Fruit fly (Drosophila melanogaster) whole organism, prepupa: Measurements from ENCODE around the gene Jon74E.

Experiments
- CG10631 ChIP-seq: fragments of 200-800 bp; sonication (Bioruptor generic); optimal IDR thresholded peaks from 2 replicates; lab custom pipeline; 2016; ENCODE audit warnings: missing biosample characterization, missing genetic modification characterization
- CG11294 ChIP-seq: fragments of 200-800 bp; sonication (Bioruptor generic); IDR thresholded peaks from 2 replicates; pipeline ENCODE4 v1.3.6; 2022; ENCODE audit warnings: missing biosample characterization, missing genetic modification characterization
- CG11762 ChIP-seq: fragments of 200-800 bp; sonication (Bioruptor generic); optimal IDR thresholded peaks from 3 replicates; lab custom pipeline; 2016; ENCODE audit warnings: missing biosample characterization, missing genetic modification characterization; ENCODE audit not compliant: insufficient read depth
- CG11902 ChIP-seq: fragments of 200-800 bp; sonication (Bioruptor generic); optimal IDR thresholded peaks from 3 replicates; lab custom pipeline; 2016; ENCODE audit warnings: missing biosample characterization, missing genetic modification characterization
- CG15336 ChIP-seq: fragments of 200-800 bp; sonication (Bioruptor generic); IDR thresholded peaks from 2 replicates; pipeline ENCODE4 v1.3.6; 2022; ENCODE audit warnings: missing biosample characterization, missing genetic modification characterization
- CG16779 ChIP-seq: fragments of 200-800 bp; sonication (Bioruptor generic); optimal IDR thresholded peaks from 3 replicates; lab custom pipeline; 2017; ENCODE audit warnings: missing biosample characterization, mild to moderate bottlenecking, missing genetic modification characterization
- CG3032 ChIP-seq: fragments of 200-800 bp; optimal IDR thresholded peaks from 2 replicates; lab custom pipeline; 2019; ENCODE audit warnings: missing biosample characterization, mild to moderate bottlenecking, missing genetic modification characterization, moderate library complexity
- CG34406 ChIP-seq: fragments of 200-800 bp; sonication (Bioruptor generic); optimal IDR thresholded peaks from 3 replicates; lab custom pipeline; 2016; ENCODE audit warnings: missing biosample characterization, missing genetic modification characterization
- CG3919 ChIP-seq: fragments of 200-800 bp; sonication (Bioruptor generic); optimal IDR thresholded peaks from 3 replicates; lab custom pipeline; 2016; ENCODE audit warnings: missing biosample characterization, missing genetic modification characterization
- CG4318 ChIP-seq: fragments of 200-800 bp; sonication (Bioruptor generic); optimal IDR thresholded peaks from 3 replicates; lab custom pipeline; 2017; ENCODE audit warnings: missing biosample characterization, mild to moderate bottlenecking, missing genetic modification characterization
- CG6792 ChIP-seq: fragments of 200-800 bp; sonication (Bioruptor generic); optimal IDR thresholded peaks from 3 replicates; lab custom pipeline; 2016; ENCODE audit warnings: missing biosample characterization, missing genetic modification characterization
- CG6808 ChIP-seq: fragments of 200-800 bp; sonication (Bioruptor generic); optimal IDR thresholded peaks from 3 replicates; lab custom pipeline; 2017; ENCODE audit warnings: missing biosample characterization, missing genetic modification characterization, mild to moderate bottlenecking, moderate library complexity, missing genetic modification reagents
- CG6854 ChIP-seq: fragments of 200-800 bp; sonication (Bioruptor generic); optimal IDR thresholded peaks from 2 replicates; lab custom pipeline; 2017; ENCODE audit warnings: missing biosample characterization, mild to moderate bottlenecking, missing genetic modification characterization
- CG7368 ChIP-seq: fragments of 200-800 bp; sonication (Bioruptor generic); optimal IDR thresholded peaks from 3 replicates; lab custom pipeline; 2016; ENCODE audit warnings: missing biosample characterization, missing genetic modification characterization
- CG8119 ChIP-seq: fragments of 200-800 bp; sonication (Bioruptor generic); IDR thresholded peaks from 3 replicates; pipeline ENCODE4 v1.3.6; 2022; ENCODE audit warnings: missing biosample characterization, missing genetic modification characterization
- CG8632 ChIP-seq: fragments of 200-800 bp; sonication (Bioruptor generic); optimal IDR thresholded peaks from 3 replicates; lab custom pipeline; 2016; ENCODE audit warnings: missing biosample characterization, missing genetic modification characterization
- Eip75B ChIP-seq: fragments of 200-800 bp; sonication (Bioruptor generic); optimal IDR thresholded peaks from 3 replicates; lab custom pipeline; 2016; ENCODE audit warnings: missing biosample characterization, missing genetic modification characterization
- Eip78C ChIP-seq: fragments of 200-800 bp; sonication (Bioruptor generic); peaks from one replicate; lab custom pipeline; 2016; ENCODE audit warnings: missing biosample characterization, missing genetic modification characterization
- Eip93F ChIP-seq: fragments of 200-800 bp; sonication (Bioruptor generic); optimal IDR thresholded peaks from 2 replicates; lab custom pipeline; 2016; ENCODE audit warnings: missing biosample characterization, mild to moderate bottlenecking, missing genetic modification characterization
- Ets21C ChIP-seq: fragments of 200-800 bp; sonication (Bioruptor generic); optimal IDR thresholded peaks from 3 replicates; lab custom pipeline; 2016; ENCODE audit warnings: missing biosample characterization, missing genetic modification characterization
- Gug ChIP-seq: fragments of 200-800 bp; sonication (Bioruptor generic); IDR thresholded peaks from 2 replicates; pipeline ENCODE4 v1.3.6; 2022; ENCODE audit warnings: missing biosample characterization, missing genetic modification characterization
- Hr38 ChIP-seq: sonication (Bioruptor generic); optimal IDR thresholded peaks from 2 replicates; lab custom pipeline; 2016; ENCODE audit warnings: missing biosample characterization, missing genetic modification characterization
- Hr39 ChIP-seq: fragments of 200-800 bp; sonication (Bioruptor generic); optimal IDR thresholded peaks from 2 replicates; lab custom pipeline; 2016; ENCODE audit warnings: missing biosample characterization, missing genetic modification characterization
- Met ChIP-seq: fragments of 200-800 bp; sonication (Bioruptor generic); optimal IDR thresholded peaks from 3 replicates; lab custom pipeline; 2016; ENCODE audit warnings: missing biosample characterization, missing genetic modification characterization
- Smox ChIP-seq: fragments of 200-800 bp; sonication (Bioruptor generic); optimal IDR thresholded peaks from 3 replicates; lab custom pipeline; 2016; ENCODE audit warnings: missing biosample characterization, missing genetic modification characterization
- Sox102F ChIP-seq: fragments of 200-800 bp; sonication (Bioruptor generic); optimal IDR thresholded peaks from 2 replicates; lab custom pipeline; 2016; ENCODE audit warnings: missing biosample characterization, mild to moderate bottlenecking, missing genetic modification characterization
- Sox15 ChIP-seq: fragments of 200-800 bp; sonication (Bioruptor generic); optimal IDR thresholded peaks from 3 replicates; lab custom pipeline; 2016; ENCODE audit warnings: missing biosample characterization, missing genetic modification characterization
- achi ChIP-seq: fragments of 200-800 bp; sonication (Bioruptor generic); optimal IDR thresholded peaks from 3 replicates; lab custom pipeline; 2016; ENCODE audit warnings: missing biosample characterization, missing genetic modification characterization
- dsx ChIP-seq: fragments of 200-800 bp; optimal IDR thresholded peaks from 3 replicates; lab custom pipeline; 2019; ENCODE audit warnings: missing biosample characterization, mild to moderate bottlenecking, missing genetic modification characterization, moderate library complexity; ENCODE audit not compliant: poor library complexity, severe bottlenecking
- eg ChIP-seq: fragments of 200-800 bp; sonication (Bioruptor generic); IDR thresholded peaks from 3 replicates; pipeline ENCODE4 v1.3.6; 2022; ENCODE audit warnings: missing biosample characterization, missing genetic modification characterization
- fd59A ChIP-seq: fragments of 200-800 bp; sonication (Bioruptor generic); optimal IDR thresholded peaks from 2 replicates; lab custom pipeline; 2017; ENCODE audit warnings: missing biosample characterization, mild to moderate bottlenecking, missing genetic modification characterization, missing genetic modification reagents
- fd85E ChIP-seq: fragments of 200-800 bp; sonication (Bioruptor generic); optimal IDR thresholded peaks from 3 replicates; lab custom pipeline; 2016; ENCODE audit warnings: missing biosample characterization, missing genetic modification characterization
- net ChIP-seq: fragments of 200-800 bp; sonication (Bioruptor generic); optimal IDR thresholded peaks from 3 replicates; lab custom pipeline; 2016; ENCODE audit warnings: missing biosample characterization, missing genetic modification characterization
- ss ChIP-seq, 2 experiments: fragments of 200-800 bp; sonication (Bioruptor generic); optimal IDR thresholded peaks; 2 replicates in 1 of 2; 3 replicates in 1 of 2; lab custom pipeline; 2017 to 2018; ENCODE audit warnings: mild to moderate bottlenecking in 2 of 2, missing biosample characterization in 2 of 2, missing genetic modification characterization in 2 of 2, moderate library complexity in 1 of 2
- svp ChIP-seq: fragments of 200-800 bp; sonication (Bioruptor generic); peaks from one replicate; lab custom pipeline; 2016; ENCODE audit warnings: missing biosample characterization, missing genetic modification characterization
- vri ChIP-seq: fragments of 200-800 bp; sonication (Bioruptor generic); optimal IDR thresholded peaks from 3 replicates; lab custom pipeline; 2016; ENCODE audit warnings: missing biosample characterization, mild to moderate bottlenecking, missing genetic modification characterization

Jon74E gene

DNA sequence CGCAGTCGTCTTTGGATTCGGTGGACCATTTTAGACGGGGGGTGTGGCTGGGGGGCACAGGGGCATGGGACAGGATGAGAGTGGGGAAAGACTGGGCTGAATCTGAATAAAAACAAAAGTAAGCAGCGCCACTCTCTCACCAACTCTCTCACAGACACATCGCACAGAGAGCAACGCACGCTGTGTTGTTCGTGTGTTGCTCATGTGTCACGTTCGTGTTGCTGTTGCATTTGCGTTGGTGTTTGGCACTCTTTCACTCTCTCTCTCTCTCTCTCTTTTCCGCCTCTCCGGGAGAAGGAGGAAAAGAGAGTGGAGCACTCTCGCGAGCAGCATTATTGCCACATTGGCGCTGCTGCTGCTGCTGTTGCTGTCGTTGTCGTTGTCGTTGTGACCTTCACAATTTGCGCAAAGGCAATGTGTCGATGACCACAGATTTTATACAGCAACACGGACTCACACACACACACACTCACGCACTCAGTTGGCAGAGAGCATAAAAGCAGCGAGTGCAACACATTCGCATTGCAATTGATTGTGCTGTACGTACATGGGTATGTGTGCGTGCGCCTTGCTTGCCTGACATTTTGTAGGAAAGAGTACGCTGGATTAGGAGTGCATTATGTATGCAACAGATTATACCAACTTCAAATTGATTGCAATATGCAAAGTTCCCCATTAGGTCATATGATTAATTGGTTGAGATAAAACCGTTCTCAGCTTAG is 14.8 kb upstream of the Jon74E start (continued):
- TF ChIP-seq Eip75B (GFP tag; lab: Kevin White, UChicago) (peak; percentile 70), CG11762 (GFP tag; lab: Kevin White, UChicago) (no peak), CG6808 (GFP tag; lab: Kevin White, UChicago) (peak; percentile 32), dsx (GFP tag; lab: Kevin White, UChicago) (peak; percentile 66), vri (GFP tag; lab: Kevin White, UChicago) (peak; percentile 85), CG16779 (tag; lab: Kevin White, UChicago) (peak; percentile 73), net (peak; percentile 15), fd85E (GFP tag; lab: Kevin White, UChicago) (peak; percentile 10), Smox (no peak), svp (GFP tag; lab: Kevin White, UChicago) (peak; percentile 87), Ets21C (GFP tag; lab: Kevin White, UChicago) (no peak), CG11294 (no peak), CG6792 (GFP tag; lab: Kevin White, UChicago) (no peak), Hr38 (GFP tag; lab: Kevin White, UChicago) (no peak), CG8119 (GFP tag; lab: Robert Waterston, UW) (peak; percentile 54; the same call in 1 of the 3 replicates), Eip78C (GFP tag; lab: Kevin White, UChicago) (peak; percentile 85), CG8632 (GFP tag; lab: Kevin White, UChicago) (no peak), fd59A (no peak), CG7368 (no peak), CG4318 (GFP tag; lab: Kevin White, UChicago) (no peak), Gug (GFP tag; lab: Robert Waterston, UW) (no peak), CG10631 (GFP tag; lab: Kevin White, UChicago) (no peak), Met (peak; percentile 42), CG11902 (GFP tag; lab: Kevin White, UChicago) (no peak), Eip93F (GFP tag; lab: Kevin White, UChicago) (peak; percentile 56), eg (GFP tag; lab: Robert Waterston, UW) (peak; percentile 63; the same call in 1 of the 3 replicates)

DNA sequence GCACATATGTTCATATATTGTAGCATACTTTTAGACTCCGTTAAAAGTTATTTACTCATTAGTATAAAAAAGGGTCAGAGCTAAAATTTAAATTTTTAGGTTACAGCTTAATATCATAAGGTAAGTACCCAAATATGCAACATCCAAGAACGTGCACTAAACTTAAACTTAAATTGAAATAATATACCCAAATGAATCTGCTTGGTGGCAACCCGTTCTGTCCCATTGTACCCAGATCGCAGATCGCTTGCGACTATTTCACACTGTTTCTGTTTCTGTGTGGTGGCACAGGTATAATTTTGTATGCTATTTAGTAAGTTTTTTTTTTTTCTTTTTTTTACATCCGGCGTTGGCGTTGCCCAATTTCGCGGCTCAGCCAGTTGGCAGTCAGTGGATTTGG is 14.2 kb upstream of the Jon74E start:
- TF ChIP-seq ss (GFP tag; optimal IDR thresholded peaks at IDR 0.05; lab: Kevin White, UChicago) (no peak), Smox (no peak), CG3032 (tag; lab: Kevin White, UChicago) (peak; percentile 9), Sox15 (no peak), achi (peak; percentile 18), CG6854 (no peak), CG11762 (GFP tag; lab: Kevin White, UChicago) (no peak), CG16779 (tag; lab: Kevin White, UChicago) (no peak), CG6808 (GFP tag; lab: Kevin White, UChicago) (peak; percentile 5), CG34406 (peak; percentile 10), Sox102F (no peak)

DNA sequence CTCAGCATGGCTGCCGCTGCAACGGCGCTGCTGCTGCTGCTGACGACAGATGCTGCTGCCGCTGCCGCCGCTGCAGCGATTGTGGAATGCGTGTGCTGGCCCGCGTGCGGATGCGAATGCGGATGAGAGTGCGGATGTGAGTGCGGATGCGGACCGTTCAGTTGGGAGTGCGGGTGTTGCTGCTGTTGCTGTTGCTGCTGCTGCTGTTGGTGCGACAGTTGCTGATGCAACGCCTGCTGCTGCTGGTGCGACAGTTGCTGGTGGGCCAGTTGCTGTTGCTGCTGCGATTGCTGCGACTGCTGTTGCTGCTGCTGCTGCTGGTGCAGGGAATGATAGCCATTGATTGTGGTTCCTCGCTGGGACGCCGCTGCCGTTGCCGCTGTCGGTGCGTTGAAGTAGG is 13.3 kb upstream of the Jon74E start:
- TF ChIP-seq CG15336 (GFP tag; lab: Robert Waterston, UW) (no peak), Hr39 (GFP tag; lab: Kevin White, UChicago) (no peak), CG3919 (peak; percentile 48), CG11294 (no peak)
